Fruit fly (Drosophila melanogaster): ENCODE data around the gene Ran.

Ran gene

dm6 chrX:11144575-11144974 lies 3.9 kb downstream of the Ran start:
- TF ChIP-seq CG16779 (GFP tag; IDR thresholded peaks at IDR 0.05) (no peak), CG2712 (tag; optimal IDR thresholded peaks at IDR 0.05) (no peak), Doc3 (GFP tag; IDR thresholded peaks at IDR 0.05; ENCODE audit: partially characterized antibody) (no peak), vnd (GFP tag; IDR thresholded peaks at IDR 0.05; ENCODE audit: partially characterized antibody) (0 out of 3 replicates have a peak, but pooled peaks have one; percentile 16), D19B (GFP tag; optimal IDR thresholded peaks at IDR 0.05) (peak; percentile 43), CG14860 (GFP tag; IDR thresholded peaks at IDR 0.05; ENCODE audit: partially characterized antibody) (peak; percentile 50; the same call in 1 of the 3 replicates), CG2199 (GFP tag; IDR thresholded peaks at IDR 0.05) (0 out of 3 replicates have a peak, but pooled peaks have one; percentile 63), HLHmδ (GFP tag; optimal IDR thresholded peaks at IDR 0.05) (no peak), CG16813 (GFP tag; IDR thresholded peaks at IDR 0.05; ENCODE audit: partially characterized antibody) (peak; percentile 56), CG7963 (GFP tag; IDR thresholded peaks at IDR 0.05; ENCODE audit: partially characterized antibody) (0 out of 3 replicates have a peak, but pooled peaks have one; percentile 33), CTCF (GFP tag; optimal IDR thresholded peaks at IDR 0.05) (no peak), ems (GFP tag; optimal IDR thresholded peaks at IDR 0.05) (no peak), nom (GFP tag; optimal IDR thresholded peaks at IDR 0.05) (no peak)

dm6 chrX:11143820-11144219 lies 4.7 kb downstream of the Ran start, which contains the start of gene CG15201:
Gene CG15201, plus strand, starts transcription at chrX:11144120.
- TF ChIP-seq Dll (GFP tag; IDR thresholded peaks at IDR 0.05; ENCODE audit: partially characterized antibody) (no peak), z (GFP tag; IDR thresholded peaks at IDR 0.05) (0 out of 3 replicates have a peak, but pooled peaks have one; percentile 25)

DNA sequence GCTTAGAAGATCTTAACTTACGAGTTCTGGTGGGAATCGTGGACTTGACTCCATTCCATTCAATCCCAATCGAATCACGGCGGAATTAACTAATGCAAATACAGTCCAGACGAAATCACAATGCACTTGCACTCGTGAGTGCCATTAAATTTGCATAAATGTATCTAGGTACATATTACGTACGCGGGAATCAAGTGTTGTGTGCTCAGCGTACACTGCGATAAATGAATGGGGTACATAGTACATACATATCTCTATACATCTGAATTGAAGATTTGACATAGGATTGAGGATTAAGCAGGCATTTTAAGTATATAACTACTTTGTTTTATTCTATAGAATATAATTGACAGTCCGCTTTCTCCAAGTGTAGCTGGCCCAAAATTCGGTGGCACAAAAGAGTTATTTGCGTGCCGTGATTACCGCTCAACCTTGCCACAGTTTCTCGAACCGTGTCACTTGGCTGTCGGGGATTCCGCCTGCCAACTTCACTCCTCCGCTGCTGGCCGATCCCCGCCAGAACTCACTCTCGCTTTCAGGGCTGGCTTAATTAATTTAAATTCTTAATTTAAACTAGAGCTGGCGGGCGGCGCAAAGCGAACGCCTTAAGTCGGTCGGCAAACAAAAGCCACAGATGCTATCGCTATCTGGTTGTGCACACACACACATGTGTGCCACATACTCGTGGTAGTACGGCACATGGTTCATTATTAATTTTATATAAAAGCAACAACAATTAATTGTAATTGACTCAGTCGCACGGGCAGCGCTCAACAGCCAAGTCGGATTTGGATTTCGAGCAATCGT lies 6.5 kb downstream of the Ran start, which contains the start of the genes CG15199 and CG15202:
Gene CG15199 (minus strand): TSS at position 51 of the 807 bp plus-strand sequence.
Gene CG15202 (plus strand): TSS at position 757 of the 807 bp plus-strand sequence.
- TF ChIP-seq CG32772 (GFP tag; IDR thresholded peaks at IDR 0.05) (no peak), nerfin-2 (GFP tag; IDR thresholded peaks at IDR 0.05; ENCODE audit: partially characterized antibody) (no peak), sna (GFP tag; IDR thresholded peaks at IDR 0.05; ENCODE audit: partially characterized antibody) (no peak), CG9215 (GFP tag; IDR thresholded peaks at IDR 0.05) (no peak), shn (GFP tag; optimal IDR thresholded peaks at IDR 0.05) (no peak), CG18476 (GFP tag; optimal IDR thresholded peaks at IDR 0.05) (no peak), pum (GFP tag; optimal IDR thresholded peaks at IDR 0.05) (no peak), dmrt99B (tag; optimal IDR thresholded peaks at IDR 0.05) (peak; percentile 50), Bteb2 (GFP tag; optimal IDR thresholded peaks at IDR 0.05) (no peak), pros (GFP tag; optimal IDR thresholded peaks at IDR 0.05) (no peak), exex (tag; optimal IDR thresholded peaks at IDR 0.05) (no peak), CG10979 (tag; optimal IDR thresholded peaks at IDR 0.05) (no peak), Bdp1 (GFP tag; optimal IDR thresholded peaks at IDR 0.05) (no peak), CG1647 (GFP tag; optimal IDR thresholded peaks at IDR 0.05) (no peak), gsb (GFP tag; IDR thresholded peaks at IDR 0.05) (no peak), Bgb (GFP tag; IDR thresholded peaks at IDR 0.05; ENCODE audit: partially characterized antibody) (no peak), CG33213 (GFP tag; optimal IDR thresholded peaks at IDR 0.05) (no peak), dpn (GFP tag; optimal IDR thresholded peaks at IDR 0.05) (peak in 1 of 2 experiments; percentile 8), kah (GFP tag; optimal IDR thresholded peaks at IDR 0.05) (no peak), CG7839 (tag; optimal IDR thresholded peaks at IDR 0.05) (peak; percentile 46), Mes4 (GFP tag; optimal IDR thresholded peaks at IDR 0.05) (no peak), so (GFP tag; IDR thresholded peaks at IDR 0.05) (no peak), CG7745 (tag; optimal IDR thresholded peaks at IDR 0.05) (no peak)

Data from whole organism, embryonic.